Worm (Caenorhabditis elegans) whole organism, L3 larva: ENCODE measurements around the gene tam-1.

ENCODE experiments used
- R02D3.7 ChIP-seq: fragments of 150-350 bp; optimal IDR thresholded peaks from 2 replicates; lab custom pipeline; 2014; ENCODE audit warnings: missing biosample characterization, missing genetic modification characterization
- ama-1 ChIP-seq: fragments of 150-350 bp; optimal IDR thresholded peaks from 2 replicates; lab custom pipeline; 2018
- ceh-28 ChIP-seq: fragments of 150-350 bp; optimal IDR thresholded peaks from 2 replicates; lab custom pipeline; 2014; ENCODE audit warnings: missing biosample characterization, missing genetic modification reagents, missing genetic modification characterization
- ceh-82 ChIP-seq: fragments of 150-350 bp; optimal IDR thresholded peaks from 2 replicates; lab custom pipeline; 2014; ENCODE audit warnings: missing biosample characterization, missing genetic modification characterization
- ceh-9 ChIP-seq: sonication (generic microtip); optimal IDR thresholded peaks from 2 replicates; lab custom pipeline; 2018; ENCODE audit warnings: missing biosample characterization, missing genetic modification characterization
- daf-12 ChIP-seq: fragments of 150-350 bp; optimal IDR thresholded peaks from 2 replicates; lab custom pipeline; 2014; ENCODE audit warnings: missing biosample characterization, missing genetic modification reagents, missing genetic modification characterization
- egl-27 ChIP-seq: sonication (generic microtip); optimal IDR thresholded peaks from 4 replicates; lab custom pipeline; 2017; ENCODE audit warnings: missing biosample characterization, missing genetic modification reagents, missing genetic modification characterization
- egl-5 ChIP-seq: fragments of 150-350 bp; optimal IDR thresholded peaks from 2 replicates; lab custom pipeline; 2017; ENCODE audit warnings: missing biosample characterization, missing genetic modification reagents, missing genetic modification characterization, inconsistent platforms
- elt-2 ChIP-seq: sonication (generic microtip); optimal IDR thresholded peaks from 2 replicates; lab custom pipeline; 2016; ENCODE audit warnings: missing genetic modification reagents, mild to moderate bottlenecking, missing genetic modification characterization, missing compliant biosample characterization
- elt-3 ChIP-seq, 3 experiments: fragments of 150-350 bp in 1 of 3; sonication (generic microtip) in 2 of 3; optimal IDR thresholded peaks; 2 replicates in 2 of 3; 4 replicates in 1 of 3; lab custom pipeline; 2014 to 2017; ENCODE audit warnings: missing biosample characterization in 3 of 3, missing genetic modification characterization in 3 of 3
- eor-1 ChIP-seq, 2 experiments: fragments of 150-350 bp; optimal IDR thresholded peaks; 2 replicates each; lab custom pipeline; 2014 to 2018; ENCODE audit warnings: missing biosample characterization in 2 of 2, missing genetic modification characterization in 2 of 2
- fkh-2 ChIP-seq: fragments of 150-350 bp; optimal IDR thresholded peaks from 2 replicates; lab custom pipeline; 2014; ENCODE audit warnings: missing biosample characterization, missing genetic modification reagents, missing genetic modification characterization
- lin-39 ChIP-seq: fragments of 150-350 bp; optimal IDR thresholded peaks from 2 replicates; lab custom pipeline; 2018; ENCODE audit warnings: missing biosample characterization, missing genetic modification reagents, missing genetic modification characterization
- mdl-1 ChIP-seq: fragments of 150-350 bp; optimal IDR thresholded peaks from 2 replicates; lab custom pipeline; 2014; ENCODE audit warnings: missing biosample characterization, missing genetic modification characterization
- mml-1 ChIP-seq: fragments of 150-350 bp; sonication (generic microtip); optimal IDR thresholded peaks from 3 replicates; lab custom pipeline; 2014; ENCODE audit warnings: missing biosample characterization, missing genetic modification characterization
- nfya-1 ChIP-seq: sonication (generic microtip); optimal IDR thresholded peaks from 2 replicates; lab custom pipeline; 2017; ENCODE audit warnings: missing genetic modification characterization, mild to moderate bottlenecking, missing compliant biosample characterization, antibody characterized with exemption, moderate library complexity; ENCODE audit not compliant: insufficient read depth
- nhr-11 ChIP-seq: fragments of 150-350 bp; optimal IDR thresholded peaks from 2 replicates; lab custom pipeline; 2014; ENCODE audit warnings: missing biosample characterization, missing genetic modification characterization
- nhr-23 ChIP-seq: fragments of 150-350 bp; optimal IDR thresholded peaks from 2 replicates; lab custom pipeline; 2014; ENCODE audit warnings: missing biosample characterization, missing genetic modification reagents, missing genetic modification characterization
- nhr-237 ChIP-seq: fragments of 150-350 bp; optimal IDR thresholded peaks from 2 replicates; lab custom pipeline; 2014; ENCODE audit warnings: missing biosample characterization, missing genetic modification characterization
- nhr-25 ChIP-seq: sonication (generic microtip); optimal IDR thresholded peaks from 2 replicates; lab custom pipeline; 2017; ENCODE audit warnings: missing biosample characterization, missing genetic modification characterization
- nhr-28 ChIP-seq: fragments of 150-350 bp; optimal IDR thresholded peaks from 2 replicates; lab custom pipeline; 2014; ENCODE audit warnings: missing biosample characterization, missing genetic modification characterization
- nhr-43 ChIP-seq: sonication (generic microtip); optimal IDR thresholded peaks from 2 replicates; lab custom pipeline; 2016; ENCODE audit warnings: mild to moderate bottlenecking, missing genetic modification characterization, missing compliant biosample characterization; ENCODE audit not compliant: poor library complexity, severe bottlenecking
- nhr-67 ChIP-seq: fragments of 150-350 bp; optimal IDR thresholded peaks from 2 replicates; lab custom pipeline; 2014; ENCODE audit warnings: missing biosample characterization, missing genetic modification characterization
- nhr-76 ChIP-seq: fragments of 150-350 bp; sonication (generic microtip); optimal IDR thresholded peaks from 5 replicates; lab custom pipeline; 2014; ENCODE audit warnings: missing biosample characterization, missing genetic modification characterization
- nhr-77 ChIP-seq: fragments of 150-350 bp; optimal IDR thresholded peaks from 2 replicates; lab custom pipeline; 2014; ENCODE audit warnings: missing biosample characterization, missing genetic modification characterization
- pha-4 ChIP-seq: fragments of 150-350 bp; optimal IDR thresholded peaks from 2 replicates; lab custom pipeline; 2014; ENCODE audit warnings: missing biosample characterization, missing genetic modification reagents, missing genetic modification characterization
- pqm-1 ChIP-seq: fragments of 150-350 bp; optimal IDR thresholded peaks from 2 replicates; lab custom pipeline; 2017; ENCODE audit warnings: missing biosample characterization, missing genetic modification characterization, inconsistent platforms
- snpc-4 ChIP-seq: fragments of 150-350 bp; optimal IDR thresholded peaks from 2 replicates; lab custom pipeline; 2014; ENCODE audit warnings: missing biosample characterization, missing genetic modification characterization
- tbx-2 ChIP-seq: sonication (generic microtip); optimal IDR thresholded peaks from 2 replicates; lab custom pipeline; 2016; ENCODE audit warnings: mild to moderate bottlenecking, missing genetic modification characterization, missing compliant biosample characterization
- unc-39 ChIP-seq: sonication (generic microtip); optimal IDR thresholded peaks from 4 replicates; lab custom pipeline; 2017; ENCODE audit warnings: missing biosample characterization, missing genetic modification characterization
- zag-1 ChIP-seq: fragments of 150-350 bp; optimal IDR thresholded peaks from 2 replicates; lab custom pipeline; 2014; ENCODE audit warnings: missing biosample characterization, missing genetic modification characterization
- ztf-4 ChIP-seq: fragments of 150-350 bp; optimal IDR thresholded peaks from 2 replicates; lab custom pipeline; 2014; ENCODE audit warnings: missing biosample characterization, missing genetic modification characterization

Gene tam-1

ce11 chrV:4948635-4949034 lies 14.3 kb downstream of the tam-1 start, which contains the start of gene str-209:
Gene str-209 (plus strand): TSS chrV:4948935.
- TF ChIP-seq ceh-9 (tag; lab: Kevin White, UChicago) (no peak), zag-1 (tag; lab: Kevin White, UChicago) (no peak), nhr-11 (no peak), eor-1 (tag; optimal IDR thresholded peaks at IDR 0.05; lab: Kevin White, UChicago) (no peak), nhr-23 (tag; lab: Kevin White, UChicago) (no peak), elt-3 (tag; optimal IDR thresholded peaks at IDR 0.05; lab: Kevin White, UChicago) (no peak)

ce11 chrV:4944219-4944618 lies 18.7 kb downstream of the tam-1 start, which contains the start of gene str-211:
Gene str-211 (minus strand): TSS chrV:4944319.
- TF ChIP-seq ztf-4 (tag; lab: Kevin White, UChicago) = no peak
- TF ChIP-seq R02D3.7 (tag; lab: Kevin White, UChicago) = no peak
- no peak for TF ChIP-seq zag-1 (tag; lab: Kevin White, UChicago)
- TF ChIP-seq nhr-25 (tag; lab: Kevin White, UChicago) = no peak
- no peak for TF ChIP-seq nhr-23 (tag; lab: Kevin White, UChicago)
- no peak for TF ChIP-seq mml-1 (tag; lab: Kevin White, UChicago)
- no peak for TF ChIP-seq nhr-77
- TF ChIP-seq lin-39 (tag; lab: Kevin White, UChicago) = no peak
- no peak for TF ChIP-seq ceh-9 (tag; lab: Kevin White, UChicago)
- TF ChIP-seq nhr-28 (tag; lab: Kevin White, UChicago) = no peak
- TF ChIP-seq egl-27 = no peak
- no peak for TF ChIP-seq ama-1 (lab: Kevin White, UChicago)
- no peak for TF ChIP-seq eor-1 (tag; optimal IDR thresholded peaks at IDR 0.05; lab: Kevin White, UChicago)
- no peak for TF ChIP-seq ceh-82 (tag; lab: Kevin White, UChicago)
- no peak for TF ChIP-seq nhr-76 (tag; lab: Kevin White, UChicago)
- TF ChIP-seq egl-5 (tag; lab: Kevin White, UChicago) = no peak

ce11 chrV:4937337-4937736 lies 25.6 kb downstream of the tam-1 start:
- TF ChIP-seq ztf-4 (tag; lab: Kevin White, UChicago) (no peak), lin-39 (tag; lab: Kevin White, UChicago) (no peak), nhr-11 (no peak), ceh-82 (tag; lab: Kevin White, UChicago) (no peak), mdl-1 (no peak), fkh-2 (tag; lab: Kevin White, UChicago) (no peak), nhr-43 (tag; lab: Kevin White, UChicago) (no peak), nhr-28 (tag; lab: Kevin White, UChicago) (no peak), zag-1 (tag; lab: Kevin White, UChicago) (no peak), snpc-4 (tag; lab: Kevin White, UChicago) (no peak), nhr-25 (tag; lab: Kevin White, UChicago) (no peak), eor-1 (tag; optimal IDR thresholded peaks at IDR 0.05; lab: Kevin White, UChicago) (no peak), daf-12 (tag; lab: Kevin White, UChicago) (no peak), unc-39 (tag; lab: Kevin White, UChicago) (no peak), elt-2 (tag; lab: Kevin White, UChicago) (no peak), nhr-23 (tag; lab: Kevin White, UChicago) (no peak), elt-3 (tag; optimal IDR thresholded peaks at IDR 0.05; lab: Kevin White, UChicago) (no peak), pha-4 (tag; lab: Kevin White, UChicago) (no peak), nhr-237 (tag; lab: Kevin White, UChicago) (no peak)

- TF ChIP-seq pqm-1 (tag; lab: Kevin White, UChicago) = peak; percentile 51
- no peak for TF ChIP-seq mdl-1
- TF ChIP-seq elt-2 (tag; lab: Kevin White, UChicago) = peak; percentile 37
- no peak for TF ChIP-seq nhr-43 (tag; lab: Kevin White, UChicago)
Observed at ce11 chrV:4935096-4935495, 27.8 kb downstream of the tam-1 start.

- TF ChIP-seq nhr-237 (tag; lab: Kevin White, UChicago) (no peak), pqm-1 (tag; lab: Kevin White, UChicago) (no peak), ceh-82 (tag; lab: Kevin White, UChicago) (no peak), unc-39 (tag; lab: Kevin White, UChicago) (no peak), tbx-2 (no peak), zag-1 (tag; lab: Kevin White, UChicago) (no peak), daf-12 (tag; lab: Kevin White, UChicago) (no peak), ceh-28 (tag; lab: Kevin White, UChicago) (no peak), nhr-67 (tag; lab: Kevin White, UChicago) (no peak), ama-1 (lab: Kevin White, UChicago) (no peak), pha-4 (tag; lab: Kevin White, UChicago) (no peak), nfya-1 (tag; lab: Kevin White, UChicago) (no peak)
Observed at ce11 chrV:4934406-4934805, 28.5 kb downstream of the tam-1 start, which contains the start of gene catp-2. Gene catp-2 (plus strand): TSS chrV:4934706.
